Worm (Caenorhabditis elegans): ENCODE measurements around the gene idpb-4.

Gene idpb-4

ce11 chrII:8747246-8747938 lies 10.0 kb upstream of the idpb-4 start (continued):
- TF ChIP-seq ceh-8 (GFP tag; optimal IDR thresholded peaks at IDR 0.05), result no peak
- no peak for TF ChIP-seq lin-39 (tag; optimal IDR thresholded peaks at IDR 0.05)
- no peak for TF ChIP-seq nhr-84 (tag; optimal IDR thresholded peaks at IDR 0.05)
- no peak for TF ChIP-seq mep-1 (tag; optimal IDR thresholded peaks at IDR 0.05)
- TF ChIP-seq pax-3 (tag; optimal IDR thresholded peaks at IDR 0.05), result peak; percentile 42
- TF ChIP-seq zip-4 (GFP tag; optimal IDR thresholded peaks at IDR 0.05), result no peak
- no peak for TF ChIP-seq isw-1 (GFP tag; IDR thresholded peaks at IDR 0.05)
- no peak for TF ChIP-seq unc-130 (tag; optimal IDR thresholded peaks at IDR 0.05)
- peak in 3 of 6 experiments; percentile 19 to 74 (median 38) for TF ChIP-seq elt-3 (tag; optimal IDR thresholded peaks at IDR 0.05)
- no peak for TF ChIP-seq F16B12.6 (tag; optimal IDR thresholded peaks at IDR 0.05)
- no peak for TF ChIP-seq egl-13 (tag; optimal IDR thresholded peaks at IDR 0.05)
- TF ChIP-seq Y116A8C.19 (tag; optimal IDR thresholded peaks at IDR 0.05; ENCODE audit: borderline replicate concordance), result no peak
- peak; percentile 90 for TF ChIP-seq ama-1 (optimal IDR thresholded peaks at IDR 0.05)
- TF ChIP-seq ztf-11 (tag; optimal IDR thresholded peaks at IDR 0.05), result peak in 1 of 2 experiments; percentile 34
- TF ChIP-seq hpl-2 (GFP tag; optimal IDR thresholded peaks at IDR 0.05), result peak; percentile 23
- TF ChIP-seq lin-35 (GFP tag; optimal IDR thresholded peaks at IDR 0.05), result peak in 1 of 2 experiments; percentile 65
- TF ChIP-seq egl-27 (tag; optimal IDR thresholded peaks at IDR 0.05), result no peak
- no peak for TF ChIP-seq nhr-28 (tag; optimal IDR thresholded peaks at IDR 0.05)
- TF ChIP-seq pag-3 (tag; optimal IDR thresholded peaks at IDR 0.05; ENCODE audit: borderline replicate concordance, insufficient read depth), result no peak
- TF ChIP-seq ceh-63 (GFP tag; optimal IDR thresholded peaks at IDR 0.05), result no peak
- TF ChIP-seq C34B4.2 (tag; optimal IDR thresholded peaks at IDR 0.05), result no peak
- no peak for TF ChIP-seq alr-1 (tag; optimal IDR thresholded peaks at IDR 0.05; ENCODE audit: borderline replicate concordance)
- peak; percentile 63 for TF ChIP-seq nhr-71 (tag; optimal IDR thresholded peaks at IDR 0.05)
- no peak for TF ChIP-seq sup-37 (GFP tag; optimal IDR thresholded peaks at IDR 0.05)
- TF ChIP-seq aha-1 (tag; optimal IDR thresholded peaks at IDR 0.05), result no peak
- no peak for TF ChIP-seq ets-5 (GFP tag; IDR thresholded peaks at IDR 0.05)
- TF ChIP-seq rnt-1 (tag; optimal IDR thresholded peaks at IDR 0.05), result peak; percentile 23
- TF ChIP-seq efl-1 (optimal IDR thresholded peaks at IDR 0.05), result peak in 1 of 2 experiments; percentile 33
- peak in 1 of 2 experiments; percentile 84 for TF ChIP-seq efl-1 (GFP tag; optimal IDR thresholded peaks at IDR 0.05 in 1 of 2)
- peak; percentile 33 for TF ChIP-seq C16A3.4 (tag; optimal IDR thresholded peaks at IDR 0.05)
- TF ChIP-seq aly-2 (tag; optimal IDR thresholded peaks at IDR 0.05), result no peak
- TF ChIP-seq lsy-2 (tag; optimal IDR thresholded peaks at IDR 0.05), result peak in 1 of 2 experiments; percentile 46
- no peak for TF ChIP-seq lin-15B (tag; optimal IDR thresholded peaks at IDR 0.05)
- no peak for TF ChIP-seq fkh-8 (tag; optimal IDR thresholded peaks at IDR 0.05)
- no peak for TF ChIP-seq unc-86 (tag; optimal IDR thresholded peaks at IDR 0.05)
- TF ChIP-seq dpl-1 (GFP tag; optimal IDR thresholded peaks at IDR 0.05), result no peak
- peak; percentile 82 for TF ChIP-seq nhr-90 (tag; optimal IDR thresholded peaks at IDR 0.05; ENCODE audit: poor library complexity)
- TF ChIP-seq nhr-20 (tag; optimal IDR thresholded peaks at IDR 0.05), result peak; percentile 44
- no peak for TF ChIP-seq fkh-4 (tag; optimal IDR thresholded peaks at IDR 0.05; ENCODE audit: borderline replicate concordance)
- no peak for TF ChIP-seq swsn-7 (tag; optimal IDR thresholded peaks at IDR 0.05)
- TF ChIP-seq elt-2 (tag; optimal IDR thresholded peaks at IDR 0.05), result no peak
- no peak for TF ChIP-seq mef-2 (tag; optimal IDR thresholded peaks at IDR 0.05)
- peak; percentile 73 for TF ChIP-seq nhr-47 (tag; optimal IDR thresholded peaks at IDR 0.05)
- peak; percentile 39 for TF ChIP-seq lin-13 (GFP tag; optimal IDR thresholded peaks at IDR 0.05)
- TF ChIP-seq hlh-17 (GFP tag; optimal IDR thresholded peaks at IDR 0.05; ENCODE audit: borderline replicate concordance), result no peak
- TF ChIP-seq sptf-1 (tag; optimal IDR thresholded peaks at IDR 0.05), result no peak
- TF ChIP-seq snpc-4 (tag; optimal IDR thresholded peaks at IDR 0.05), result no peak
- peak; percentile 59 for TF ChIP-seq snu-23 (GFP tag; optimal IDR thresholded peaks at IDR 0.05)
- peak; percentile 21 for TF ChIP-seq C04F5.9 (tag; optimal IDR thresholded peaks at IDR 0.05)
- peak; percentile 60 for TF ChIP-seq lir-3 (tag; optimal IDR thresholded peaks at IDR 0.05; ENCODE audit: poor library complexity)
- TF ChIP-seq nhr-76 (tag; optimal IDR thresholded peaks at IDR 0.05), result no peak
